Fruit fly (Drosophila melanogaster) whole organism, wandering third instar larva: ENCODE measurements around the gene mRpL35.
A peak's percentile ranks its signal among the peaks of the same experiment; 100 is the strongest.

Experiments
- brk ChIP-seq: fragments of 200-800 bp; sonication (Bioruptor generic); optimal IDR thresholded peaks from 2 replicates; lab custom pipeline; 2016; ENCODE audit warnings: missing biosample characterization, mild to moderate bottlenecking, missing genetic modification characterization
- h ChIP-seq: fragments of 200-800 bp; sonication (Bioruptor generic); optimal IDR thresholded peaks from 3 replicates; lab custom pipeline; 2016; ENCODE audit warnings: missing biosample characterization, mild to moderate bottlenecking, missing genetic modification characterization

DNA sequence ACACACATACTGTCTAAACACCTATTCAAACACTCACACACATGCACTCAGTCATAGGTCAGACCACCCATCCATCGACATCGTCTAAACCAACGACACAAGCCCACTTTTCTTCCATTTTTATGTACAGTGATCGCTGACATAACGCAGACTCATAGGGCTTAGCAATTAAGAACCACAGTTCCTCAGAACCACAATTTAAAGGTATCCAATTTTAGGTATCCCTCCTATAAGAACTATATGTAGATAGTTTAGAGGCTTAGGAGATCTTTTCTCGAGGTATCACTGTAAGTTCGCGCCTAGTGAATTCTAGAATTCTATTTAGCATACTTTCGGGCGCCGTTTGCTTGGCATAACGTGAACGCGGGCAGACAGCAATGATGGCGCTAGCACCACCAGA is 30.4 kb upstream of the mRpL35 start:
- TF ChIP-seq h (GFP tag; lab: Kevin White, UChicago) (peak; percentile 19), brk (GFP tag; lab: Kevin White, UChicago) (no peak)
